Worm (Caenorhabditis elegans): Measurements from ENCODE around the gene scl-6.

- no peak for TF ChIP-seq snpc-4 (tag; optimal IDR thresholded peaks at IDR 0.05)
- TF ChIP-seq nhr-237 (tag; optimal IDR thresholded peaks at IDR 0.05) = no peak
- TF ChIP-seq ham-2 (GFP tag; optimal IDR thresholded peaks at IDR 0.05) = no peak
- no peak for TF ChIP-seq nhr-12 (tag; optimal IDR thresholded peaks at IDR 0.05)
- TF ChIP-seq ztf-11 (tag; optimal IDR thresholded peaks at IDR 0.05) = no peak
- TF ChIP-seq unc-62 (GFP tag; optimal IDR thresholded peaks at IDR 0.05) = no peak
- TF ChIP-seq pha-4 (tag; optimal IDR thresholded peaks at IDR 0.05) = no peak
- TF ChIP-seq nhr-2 (tag; optimal IDR thresholded peaks at IDR 0.05) = no peak
- no peak for TF ChIP-seq sem-2 (GFP tag; optimal IDR thresholded peaks at IDR 0.05)
- TF ChIP-seq lsy-2 (tag; optimal IDR thresholded peaks at IDR 0.05) = no peak
Observed at ce11 chrIV:13033516-13033915, 35.0 kb upstream of the scl-6 start.
